Fruit fly (Drosophila melanogaster): ENCODE data around the gene Es2.
A peak's percentile ranks its signal among the peaks of the same experiment; 100 is the strongest.

Es2 gene

DNA sequence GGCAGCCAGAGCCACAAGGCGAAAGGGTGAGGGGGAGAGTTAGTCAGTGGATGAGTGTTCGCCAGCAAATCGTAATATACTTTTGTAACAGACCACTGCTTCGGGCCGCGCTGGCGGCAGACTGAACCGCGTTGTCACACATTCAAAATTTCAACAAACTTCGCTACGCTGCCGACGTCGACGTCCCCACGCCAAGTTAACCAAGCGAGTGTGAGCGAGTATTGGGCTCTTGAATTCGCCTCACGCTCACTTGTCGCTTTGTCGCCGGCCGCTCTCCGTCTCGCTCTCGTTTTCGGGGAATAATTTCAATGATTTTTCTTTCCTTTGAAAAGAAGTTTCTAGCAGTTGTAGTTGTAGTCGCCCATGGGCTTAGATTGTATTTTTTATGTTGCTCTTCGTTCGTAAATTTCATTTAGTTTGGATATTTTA, 49.7 kb upstream of the Es2 start, which contains the start of gene lawc (continued):
- TF ChIP-seq Spps (tag; optimal IDR thresholded peaks at IDR 0.05) (no peak), H15 (GFP tag; IDR thresholded peaks at IDR 0.05) (no peak), CG31224 (GFP tag; IDR thresholded peaks at IDR 0.05) (0 out of 2 replicates have a peak, but pooled peaks have one; percentile 12), bigmax (GFP tag; optimal IDR thresholded peaks at IDR 0.05) (no peak), Myb (GFP tag; optimal IDR thresholded peaks at IDR 0.05) (no peak), sens-2 (GFP tag; IDR thresholded peaks at IDR 0.05) (no peak), D19B (GFP tag; optimal IDR thresholded peaks at IDR 0.05) (no peak), ci (GFP tag; IDR thresholded peaks at IDR 0.05) (peak; percentile 91), CG4617 (GFP tag; optimal IDR thresholded peaks at IDR 0.05; ENCODE audit: borderline replicate concordance) (no peak), Abd-B (GFP tag; optimal IDR thresholded peaks at IDR 0.05) (no peak), Dbx (GFP tag; IDR thresholded peaks at IDR 0.05) (peak; percentile 84; the same call in 2 of the 3 replicates), Oaz (GFP tag; IDR thresholded peaks at IDR 0.05) (no peak), sim (GFP tag; IDR thresholded peaks at IDR 0.05) (peak; percentile 67; the same call in 1 of the 2 replicates), CG7357 (GFP tag; IDR thresholded peaks at IDR 0.05) (no peak), CG4854 (GFP tag; optimal IDR thresholded peaks at IDR 0.05) (no peak), ranshi (GFP tag; IDR thresholded peaks at IDR 0.05) (peak; percentile 56; the same call in 1 of the 2 replicates), HLHmδ (GFP tag; optimal IDR thresholded peaks at IDR 0.05) (no peak), CG10979 (tag; optimal IDR thresholded peaks at IDR 0.05) (peak; percentile 1), mld (GFP tag; IDR thresholded peaks at IDR 0.05; ENCODE audit: partially characterized antibody) (no peak), CG7963 (GFP tag; IDR thresholded peaks at IDR 0.05; ENCODE audit: partially characterized antibody) (no peak), CG6854 (GFP tag; optimal IDR thresholded peaks at IDR 0.05) (peak; percentile 73), Tbp (GFP tag; optimal IDR thresholded peaks at IDR 0.05) (no peak), Side (GFP tag; optimal IDR thresholded peaks at IDR 0.05) (peak; percentile 44), Asciz (GFP tag; optimal IDR thresholded peaks at IDR 0.05) (no peak), cwo (GFP tag; optimal IDR thresholded peaks at IDR 0.05) (peak; percentile 54), da (GFP tag; optimal IDR thresholded peaks at IDR 0.05) (no peak), fd102C (GFP tag; optimal IDR thresholded peaks at IDR 0.05) (no peak), CG4360 (GFP tag; IDR thresholded peaks at IDR 0.05) (no peak), sob (GFP tag; IDR thresholded peaks at IDR 0.05) (peak; percentile 66; the same call in 1 of the 2 replicates), CG16813 (GFP tag; IDR thresholded peaks at IDR 0.05; ENCODE audit: partially characterized antibody) (no peak), pan (optimal IDR thresholded peaks at IDR 0.05) (no peak), pan (GFP tag; optimal IDR thresholded peaks at IDR 0.05 in 1 of 2, IDR thresholded peaks at IDR 0.05 in 1 of 2) (no peak), Fer1 (GFP tag; optimal IDR thresholded peaks at IDR 0.05) (peak; percentile 80), Drgx (GFP tag; IDR thresholded peaks at IDR 0.05) (peak; percentile 86), Gsc (GFP tag; IDR thresholded peaks at IDR 0.05) (no peak), CG4404 (GFP tag; IDR thresholded peaks at IDR 0.05) (no peak), CG13624 (GFP tag; optimal IDR thresholded peaks at IDR 0.05) (peak; percentile 36), Taf1 (GFP tag; IDR thresholded peaks at IDR 0.05) (peak; percentile 29; the same call in 1 of the 2 replicates), Max (GFP tag; optimal IDR thresholded peaks at IDR 0.05) (no peak), YL-1 (GFP tag; optimal IDR thresholded peaks at IDR 0.05) (peak; percentile 36), Doc2 (GFP tag; IDR thresholded peaks at IDR 0.05) (no peak), CG11696 (GFP tag; IDR thresholded peaks at IDR 0.05) (0 out of 2 replicates have a peak, but pooled peaks have one; percentile 18), BtbVII (GFP tag; optimal IDR thresholded peaks at IDR 0.05) (peak; percentile 66), ac (GFP tag; optimal IDR thresholded peaks at IDR 0.05) (peak; percentile 0), MBD-R2 (GFP tag; IDR thresholded peaks at IDR 0.05) (peak; percentile 42; the same call in 1 of the 2 replicates), Aef1 (GFP tag; IDR thresholded peaks at IDR 0.05) (no peak), toy (GFP tag; IDR thresholded peaks at IDR 0.05) (no peak), CG14710 (tag; optimal IDR thresholded peaks at IDR 0.05) (no peak), inv (GFP tag; IDR thresholded peaks at IDR 0.05; ENCODE audit: partially characterized antibody) (no peak), sc (optimal IDR thresholded peaks at IDR 0.05) (no peak), sc (GFP tag; optimal IDR thresholded peaks at IDR 0.05) (no peak), BEAF-32 (GFP tag; optimal IDR thresholded peaks at IDR 0.05) (no peak)
